Worm (Caenorhabditis elegans) whole organism, dauer: ENCODE measurements around the gene ubh-2.

ENCODE experiments used
- unc-62 ChIP-seq: sonication (generic microtip); optimal IDR thresholded peaks from 2 replicates; lab custom pipeline; 2017; ENCODE audit warnings: missing biosample characterization, missing genetic modification reagents, missing genetic modification characterization

The ubh-2 gene

ce11 chrV:6509717-6510116 lies at the start of gene ubh-2:
Gene ubh-2, minus strand, starts transcription at chrV:6509817.
- TF ChIP-seq unc-62 (GFP tag; lab: Kevin White, UChicago) = no peak

ce11 chrV:6559105-6559504 lies 49.5 kb upstream of the ubh-2 start, which contains the start of gene spp-26:
Gene spp-26, minus strand, starts transcription at chrV:6559205.
- TF ChIP-seq unc-62 (GFP tag; lab: Kevin White, UChicago) = no peak

ce11 chrV:6558103-6558502 lies 48.5 kb upstream of the ubh-2 start, which contains the start of gene spp-20:
Gene spp-20, minus strand, starts transcription at chrV:6558203.
- TF ChIP-seq unc-62 (GFP tag; lab: Kevin White, UChicago) = no peak

ce11 chrV:6557035-6557434 lies 47.4 kb upstream of the ubh-2 start, which contains the start of gene spp-27:
Gene spp-27, minus strand, starts transcription at chrV:6557135.
- no peak for TF ChIP-seq unc-62 (GFP tag; lab: Kevin White, UChicago)

ce11 chrV:6554308-6554707 lies 44.7 kb upstream of the ubh-2 start, which contains the start of gene K04A8.19:
Gene K04A8.19, minus strand, starts transcription at chrV:6554408.
- TF ChIP-seq unc-62 (GFP tag; lab: Kevin White, UChicago) = no peak

ce11 chrV:6551707-6552390 lies 42.2 kb upstream of the ubh-2 start, which contains the start of gene twk-10:
Gene twk-10, plus strand, starts transcription at chrV:6552340.
- no peak for TF ChIP-seq unc-62 (GFP tag; lab: Kevin White, UChicago)

- no peak for TF ChIP-seq unc-62 (GFP tag; lab: Kevin White, UChicago)
Observed at ce11 chrV:6549871-6550270, 40.3 kb upstream of the ubh-2 start, which contains the start of gene lipl-4. Gene lipl-4, plus strand, starts transcription at chrV:6550171.

- no peak for TF ChIP-seq unc-62 (GFP tag; lab: Kevin White, UChicago)
Observed at ce11 chrV:6549148-6549547, 39.5 kb upstream of the ubh-2 start, which contains the start of gene K04A8.20. Gene K04A8.20, plus strand, starts transcription at chrV:6549448.

- TF ChIP-seq unc-62 (GFP tag; lab: Kevin White, UChicago) = no peak
Observed at ce11 chrV:6548309-6548708, 38.7 kb upstream of the ubh-2 start.

- TF ChIP-seq unc-62 (GFP tag; lab: Kevin White, UChicago) = no peak
Observed at ce11 chrV:6546450-6547171, 37.0 kb upstream of the ubh-2 start, which contains the start of gene dre-1. Gene dre-1, minus strand, starts transcription at chrV:6546500.

ce11 chrV:6544999-6545398 lies 35.4 kb upstream of the ubh-2 start:
- no peak for TF ChIP-seq unc-62 (GFP tag; lab: Kevin White, UChicago)

- no peak for TF ChIP-seq unc-62 (GFP tag; lab: Kevin White, UChicago)
Observed at ce11 chrV:6541875-6542274, 32.3 kb upstream of the ubh-2 start.

- TF ChIP-seq unc-62 (GFP tag; lab: Kevin White, UChicago) = no peak
Observed at ce11 chrV:6538323-6538722, 28.7 kb upstream of the ubh-2 start.

ce11 chrV:6533030-6533429 lies 23.4 kb upstream of the ubh-2 start, which contains the start of gene hpo-26:
Gene hpo-26, minus strand, starts transcription at chrV:6533060.
- TF ChIP-seq unc-62 (GFP tag; lab: Kevin White, UChicago) = no peak

ce11 chrV:6524757-6525156 lies 15.1 kb upstream of the ubh-2 start, which contains the start of gene acs-1:
Gene acs-1, plus strand, starts transcription at chrV:6524989.
- no peak for TF ChIP-seq unc-62 (GFP tag; lab: Kevin White, UChicago)

ce11 chrV:6522879-6523497 lies 13.4 kb upstream of the ubh-2 start:
- no peak for TF ChIP-seq unc-62 (GFP tag; lab: Kevin White, UChicago)
